Worm (Caenorhabditis elegans) whole organism, L3 larva: ENCODE data around the gene sra-33.

Source experiments
- ZK546.5 ChIP-seq: sonication (generic microtip); optimal IDR thresholded peaks from 2 replicates; lab custom pipeline; 2017; ENCODE audit warnings: missing biosample characterization, missing genetic modification characterization
- ama-1 ChIP-seq: fragments of 150-350 bp; optimal IDR thresholded peaks from 2 replicates; lab custom pipeline; 2018
- ceh-28 ChIP-seq: fragments of 150-350 bp; optimal IDR thresholded peaks from 2 replicates; lab custom pipeline; 2014; ENCODE audit warnings: missing biosample characterization, missing genetic modification reagents, missing genetic modification characterization
- ceh-82 ChIP-seq: fragments of 150-350 bp; optimal IDR thresholded peaks from 2 replicates; lab custom pipeline; 2014; ENCODE audit warnings: missing biosample characterization, missing genetic modification characterization
- fkh-10 ChIP-seq: sonication (generic microtip); optimal IDR thresholded peaks from 2 replicates; lab custom pipeline; 2017; ENCODE audit warnings: missing biosample characterization, missing genetic modification reagents, missing genetic modification characterization
- fos-1 ChIP-seq: fragments of 150-350 bp; optimal IDR thresholded peaks from 2 replicates; lab custom pipeline; 2014; ENCODE audit warnings: missing biosample characterization, missing genetic modification characterization
- nhr-11 ChIP-seq: fragments of 150-350 bp; optimal IDR thresholded peaks from 2 replicates; lab custom pipeline; 2014; ENCODE audit warnings: missing biosample characterization, missing genetic modification characterization
- nhr-12 ChIP-seq: fragments of 150-350 bp; optimal IDR thresholded peaks from 2 replicates; lab custom pipeline; 2014; ENCODE audit warnings: missing biosample characterization, missing genetic modification characterization
- nhr-76 ChIP-seq: fragments of 150-350 bp; sonication (generic microtip); optimal IDR thresholded peaks from 5 replicates; lab custom pipeline; 2014; ENCODE audit warnings: missing biosample characterization, missing genetic modification characterization
- skn-1 ChIP-seq: fragments of 150-350 bp; optimal IDR thresholded peaks from 2 replicates; lab custom pipeline; 2014; ENCODE audit warnings: missing biosample characterization, missing genetic modification characterization
- snpc-4 ChIP-seq: fragments of 150-350 bp; optimal IDR thresholded peaks from 2 replicates; lab custom pipeline; 2014; ENCODE audit warnings: missing biosample characterization, missing genetic modification characterization
- zag-1 ChIP-seq: fragments of 150-350 bp; optimal IDR thresholded peaks from 2 replicates; lab custom pipeline; 2014; ENCODE audit warnings: missing biosample characterization, missing genetic modification characterization
- ztf-11 ChIP-seq: fragments of 150-350 bp; optimal IDR thresholded peaks from 2 replicates; lab custom pipeline; 2014; ENCODE audit warnings: missing biosample characterization, missing genetic modification characterization
- ztf-4 ChIP-seq: fragments of 150-350 bp; optimal IDR thresholded peaks from 2 replicates; lab custom pipeline; 2014; ENCODE audit warnings: missing biosample characterization, missing genetic modification characterization

ce11 chrII:4527800-4528199 lies 9.2 kb downstream of the sra-33 start, which contains the start of gene sra-35:
- TF ChIP-seq nhr-11 (tag; lab: Kevin White, UChicago) (no peak), ztf-11 (no peak), ceh-82 (tag; lab: Kevin White, UChicago) (no peak), ceh-28 (no peak), skn-1 (tag; lab: Kevin White, UChicago) (no peak), nhr-76 (no peak), nhr-12 (tag; lab: Kevin White, UChicago) (no peak), ztf-4 (no peak), zag-1 (tag; lab: Kevin White, UChicago) (no peak), ZK546.5 (no peak), fos-1 (no peak), snpc-4 (tag; lab: Kevin White, UChicago) (no peak), fkh-10 (GFP tag; lab: Kevin White, UChicago) (no peak), ama-1 (lab: Kevin White, UChicago) (no peak)
